Fruit fly (Drosophila melanogaster) whole organism, adult: Measurements from ENCODE around the gene CG13068.

ENCODE experiments used
- Hr96 ChIP-seq: fragments of 200-800 bp; sonication (Bioruptor generic); optimal IDR thresholded peaks from 2 replicates; lab custom pipeline; 2016; ENCODE audit warnings: missing biosample characterization, missing genetic modification characterization
- Mnt ChIP-seq: fragments of 200-800 bp; sonication (Bioruptor generic); optimal IDR thresholded peaks from 2 replicates; lab custom pipeline; 2016; ENCODE audit warnings: missing biosample characterization, mild to moderate bottlenecking, missing genetic modification characterization

DNA sequence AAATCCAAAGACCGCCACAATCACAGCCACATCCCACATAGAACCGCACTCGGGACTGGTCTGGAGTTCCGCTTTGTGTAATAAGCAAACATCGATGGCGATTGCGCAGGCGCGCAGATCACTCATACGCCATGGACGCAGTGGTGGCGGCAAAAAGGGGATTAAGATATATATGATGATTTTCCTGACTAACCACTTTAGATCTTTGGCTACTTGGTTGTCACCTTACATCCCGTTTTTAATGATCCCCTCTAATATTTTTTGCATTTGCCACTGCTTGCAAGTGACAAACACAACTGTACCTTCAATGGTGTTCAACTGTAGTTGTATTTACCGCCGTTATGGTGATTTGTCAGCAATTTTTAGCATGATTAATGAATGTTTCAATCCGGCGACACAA is 40.8 kb downstream of the CG13068 start:
- TF ChIP-seq Hr96 (GFP tag; lab: Kevin White, UChicago) (no peak), Mnt (no peak)
